Fruit fly (Drosophila melanogaster): ENCODE measurements around the gene Dtg.

dm6 chr3R:12692497-12692896, 44.6 kb downstream of the Dtg start, which contains the start of gene CG31347:
- no peak for TF ChIP-seq h (optimal IDR thresholded peaks at IDR 0.05)
- no peak for TF ChIP-seq Myc (optimal IDR thresholded peaks at IDR 0.05)
- no peak for TF ChIP-seq Sin3A (optimal IDR thresholded peaks at IDR 0.05)
- no peak for TF ChIP-seq psq (optimal IDR thresholded peaks at IDR 0.05)
- no peak for TF ChIP-seq insv (optimal IDR thresholded peaks at IDR 0.05)
- no peak for TF ChIP-seq ttk (optimal IDR thresholded peaks at IDR 0.05)

Data from Kc167 (cell line).